Worm (Caenorhabditis elegans) whole organism, early embryonic: Measurements from ENCODE around the gene sgn-1.

Source experiments
- ceh-13 ChIP-seq: fragments of 200-800 bp; sonication (Bioruptor generic); optimal IDR thresholded peaks from 2 replicates; lab custom pipeline; 2018; ENCODE audit warnings: mild to moderate bottlenecking, missing genetic modification characterization, missing compliant biosample characterization
- hnd-1 ChIP-seq: sonication (generic microtip); optimal IDR thresholded peaks from 2 replicates; lab custom pipeline; 2016; ENCODE audit warnings: missing genetic modification characterization, missing compliant biosample characterization

DNA sequence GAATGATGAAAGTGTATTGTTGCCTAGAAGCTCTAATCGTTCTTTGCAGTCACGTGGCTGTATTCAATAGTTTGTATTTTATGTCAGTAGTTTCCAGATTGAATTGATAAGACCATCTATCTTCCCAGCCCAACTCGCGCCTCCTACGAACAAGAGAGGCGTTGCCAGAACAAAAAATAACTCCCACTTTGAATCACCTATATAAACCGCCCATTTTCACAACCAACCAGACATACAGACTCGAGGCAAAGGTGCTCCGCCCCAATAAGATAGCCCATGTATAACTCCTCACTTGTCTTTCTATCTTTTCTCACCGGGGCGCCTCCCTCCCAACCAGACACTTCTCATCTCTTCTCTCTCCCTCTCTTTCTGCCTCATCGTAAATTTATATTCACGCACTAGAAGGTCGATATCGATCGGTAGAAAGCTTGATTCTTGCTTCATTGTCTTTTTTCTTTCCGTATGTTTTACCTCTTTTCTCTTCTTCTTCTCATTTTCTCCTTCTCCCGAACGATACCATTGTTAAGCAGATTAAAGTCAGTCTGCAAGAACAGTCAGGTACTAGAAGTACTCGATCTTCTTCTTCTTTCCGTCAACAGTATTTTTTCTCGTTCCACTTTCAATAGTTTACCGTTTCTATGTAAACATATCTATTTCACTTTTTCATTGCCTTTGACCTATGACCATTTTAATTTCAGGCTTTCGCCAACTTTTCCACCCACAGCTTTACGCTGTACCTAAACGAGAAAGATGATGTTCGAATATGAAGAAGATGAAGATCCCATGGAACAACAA is 39.9 kb downstream of the sgn-1 start, which contains the start of gene mak-1:
- TF ChIP-seq hnd-1 (tag; lab: Kevin White, UChicago), result no peak
- TF ChIP-seq ceh-13 (GFP tag; lab: Kevin White, UChicago), result no peak
